Worm (Caenorhabditis elegans): Measurements from ENCODE around the gene T08E11.1.

The T08E11.1 gene

ce11 chrII:1870875-1871592 lies 34.7 kb downstream of the T08E11.1 start, which contains the start of gene math-10:
Gene math-10, plus strand, starts transcription at chrII:1871542.
- TF ChIP-seq tbx-11 (GFP tag; IDR thresholded peaks at IDR 0.05) = no peak
- TF ChIP-seq pes-1 (GFP tag; IDR thresholded peaks at IDR 0.05) = no peak
- no peak for TF ChIP-seq aly-1 (tag; optimal IDR thresholded peaks at IDR 0.05)
- no peak for TF ChIP-seq tbx-37 (GFP tag; conservative IDR thresholded peaks at IDR 0.05)
- TF ChIP-seq ama-1 (optimal IDR thresholded peaks at IDR 0.05) = no peak
- no peak for TF ChIP-seq hnd-1 (tag; optimal IDR thresholded peaks at IDR 0.05)
- no peak for TF ChIP-seq ceh-13 (GFP tag; optimal IDR thresholded peaks at IDR 0.05)
- TF ChIP-seq B0310.2 (tag; optimal IDR thresholded peaks at IDR 0.05) = no peak
- TF ChIP-seq scrt-1 (GFP tag; IDR thresholded peaks at IDR 0.05) = no peak
- TF ChIP-seq tra-4 (tag; optimal IDR thresholded peaks at IDR 0.05) = no peak

- TF ChIP-seq hmbx-1 (tag; optimal IDR thresholded peaks at IDR 0.05) = no peak
- TF ChIP-seq flt-1 (GFP tag; IDR thresholded peaks at IDR 0.05) = no peak
- no peak for TF ChIP-seq ceh-13 (GFP tag; optimal IDR thresholded peaks at IDR 0.05)
- no peak for TF ChIP-seq sea-1 (GFP tag; conservative IDR thresholded peaks at IDR 0.05)
- TF ChIP-seq ama-1 (optimal IDR thresholded peaks at IDR 0.05) = no peak
- TF ChIP-seq aly-1 (tag; optimal IDR thresholded peaks at IDR 0.05) = no peak
- no peak for TF ChIP-seq tra-4 (tag; optimal IDR thresholded peaks at IDR 0.05)
- no peak for TF ChIP-seq pes-1 (GFP tag; IDR thresholded peaks at IDR 0.05)
- no peak for TF ChIP-seq F13C5.2 (tag; optimal IDR thresholded peaks at IDR 0.05)
- no peak for TF ChIP-seq hmg-4 (GFP tag; optimal IDR thresholded peaks at IDR 0.05)
- no peak for TF ChIP-seq tbx-37 (GFP tag; conservative IDR thresholded peaks at IDR 0.05)
- TF ChIP-seq B0310.2 (tag; optimal IDR thresholded peaks at IDR 0.05) = no peak
- TF ChIP-seq hnd-1 (tag; optimal IDR thresholded peaks at IDR 0.05) = no peak
- no peak for TF ChIP-seq ceh-36 (tag; optimal IDR thresholded peaks at IDR 0.05)
Measured at ce11 chrII:1875658-1876057, 39.4 kb downstream of the T08E11.1 start, which contains the start of gene math-13. Gene math-13, plus strand, starts transcription at chrII:1875958.

ce11 chrII:1878663-1879062 lies 42.4 kb downstream of the T08E11.1 start, which contains the start of gene math-16:
Gene math-16, minus strand, starts transcription at chrII:1878763.
- no peak for TF ChIP-seq flt-1 (GFP tag; IDR thresholded peaks at IDR 0.05)
- TF ChIP-seq tbx-37 (GFP tag; conservative IDR thresholded peaks at IDR 0.05) = no peak
- no peak for TF ChIP-seq ama-1 (optimal IDR thresholded peaks at IDR 0.05)
- TF ChIP-seq hnd-1 (tag; optimal IDR thresholded peaks at IDR 0.05) = no peak
- no peak for TF ChIP-seq sea-1 (GFP tag; conservative IDR thresholded peaks at IDR 0.05)
- no peak for TF ChIP-seq scrt-1 (GFP tag; IDR thresholded peaks at IDR 0.05)
- TF ChIP-seq tbx-11 (GFP tag; IDR thresholded peaks at IDR 0.05) = no peak

- no peak for TF ChIP-seq ama-1 (optimal IDR thresholded peaks at IDR 0.05)
- TF ChIP-seq tbx-11 (GFP tag; IDR thresholded peaks at IDR 0.05) = no peak
- no peak for TF ChIP-seq hnd-1 (tag; optimal IDR thresholded peaks at IDR 0.05)
- no peak for TF ChIP-seq flt-1 (GFP tag; IDR thresholded peaks at IDR 0.05)
- TF ChIP-seq hmbx-1 (tag; optimal IDR thresholded peaks at IDR 0.05) = no peak
- no peak for TF ChIP-seq ets-7 (tag; optimal IDR thresholded peaks at IDR 0.05)
- no peak for TF ChIP-seq B0310.2 (tag; optimal IDR thresholded peaks at IDR 0.05)
- no peak for TF ChIP-seq tbx-37 (GFP tag; conservative IDR thresholded peaks at IDR 0.05)
- no peak for TF ChIP-seq tra-4 (tag; optimal IDR thresholded peaks at IDR 0.05)
- no peak for TF ChIP-seq aly-1 (tag; optimal IDR thresholded peaks at IDR 0.05)
- TF ChIP-seq ceh-36 (tag; optimal IDR thresholded peaks at IDR 0.05) = no peak
- TF ChIP-seq sea-1 (GFP tag; conservative IDR thresholded peaks at IDR 0.05) = no peak
- TF ChIP-seq ceh-13 (GFP tag; optimal IDR thresholded peaks at IDR 0.05) = no peak
- no peak for TF ChIP-seq F13C5.2 (tag; optimal IDR thresholded peaks at IDR 0.05)
- TF ChIP-seq pes-1 (GFP tag; IDR thresholded peaks at IDR 0.05) = no peak
- no peak for TF ChIP-seq scrt-1 (GFP tag; IDR thresholded peaks at IDR 0.05)
- no peak for TF ChIP-seq hmg-4 (GFP tag; optimal IDR thresholded peaks at IDR 0.05)
Measured at ce11 chrII:1882705-1883104, 46.4 kb downstream of the T08E11.1 start, which contains the start of gene math-5. Gene math-5, minus strand, starts transcription at chrII:1882805.

- TF ChIP-seq aly-1 (tag; optimal IDR thresholded peaks at IDR 0.05) = no peak
- no peak for TF ChIP-seq tbx-11 (GFP tag; IDR thresholded peaks at IDR 0.05)
- no peak for TF ChIP-seq ceh-36 (tag; optimal IDR thresholded peaks at IDR 0.05)
- TF ChIP-seq flt-1 (GFP tag; IDR thresholded peaks at IDR 0.05) = no peak
- no peak for TF ChIP-seq tra-4 (tag; optimal IDR thresholded peaks at IDR 0.05)
- no peak for TF ChIP-seq ets-7 (tag; optimal IDR thresholded peaks at IDR 0.05)
- TF ChIP-seq B0310.2 (tag; optimal IDR thresholded peaks at IDR 0.05) = no peak
- no peak for TF ChIP-seq F13C5.2 (tag; optimal IDR thresholded peaks at IDR 0.05)
- TF ChIP-seq scrt-1 (GFP tag; IDR thresholded peaks at IDR 0.05) = no peak
Measured at ce11 chrII:1884635-1885034, 48.3 kb downstream of the T08E11.1 start, which contains the start of gene math-6. Gene math-6, minus strand, starts transcription at chrII:1884735.

- TF ChIP-seq tbx-11 (GFP tag; IDR thresholded peaks at IDR 0.05) (no peak), ama-1 (optimal IDR thresholded peaks at IDR 0.05) (no peak), flt-1 (GFP tag; IDR thresholded peaks at IDR 0.05) (no peak), tbx-37 (GFP tag; conservative IDR thresholded peaks at IDR 0.05) (no peak), ceh-13 (GFP tag; optimal IDR thresholded peaks at IDR 0.05) (no peak), ets-7 (tag; optimal IDR thresholded peaks at IDR 0.05) (no peak), sea-1 (GFP tag; conservative IDR thresholded peaks at IDR 0.05) (no peak), hmbx-1 (tag; optimal IDR thresholded peaks at IDR 0.05) (no peak), tra-4 (tag; optimal IDR thresholded peaks at IDR 0.05) (no peak), hmg-4 (GFP tag; optimal IDR thresholded peaks at IDR 0.05) (no peak), hnd-1 (tag; optimal IDR thresholded peaks at IDR 0.05) (no peak), pes-1 (GFP tag; IDR thresholded peaks at IDR 0.05) (no peak), B0310.2 (tag; optimal IDR thresholded peaks at IDR 0.05) (no peak), aly-1 (tag; optimal IDR thresholded peaks at IDR 0.05) (no peak), F13C5.2 (tag; optimal IDR thresholded peaks at IDR 0.05) (no peak), ceh-36 (tag; optimal IDR thresholded peaks at IDR 0.05) (no peak), scrt-1 (GFP tag; IDR thresholded peaks at IDR 0.05) (no peak)
Measured at ce11 chrII:1886379-1886778, 50.1 kb downstream of the T08E11.1 start, which contains the start of gene math-7. Gene math-7, minus strand, starts transcription at chrII:1886479.

- TF ChIP-seq hmg-4 (GFP tag; optimal IDR thresholded peaks at IDR 0.05) = no peak
- TF ChIP-seq ceh-13 (GFP tag; optimal IDR thresholded peaks at IDR 0.05) = no peak
- TF ChIP-seq pes-1 (GFP tag; IDR thresholded peaks at IDR 0.05) = no peak
- no peak for TF ChIP-seq hnd-1 (tag; optimal IDR thresholded peaks at IDR 0.05)
- TF ChIP-seq tbx-11 (GFP tag; IDR thresholded peaks at IDR 0.05) = no peak
- TF ChIP-seq scrt-1 (GFP tag; IDR thresholded peaks at IDR 0.05) = no peak
- no peak for TF ChIP-seq tbx-37 (GFP tag; conservative IDR thresholded peaks at IDR 0.05)
- TF ChIP-seq B0310.2 (tag; optimal IDR thresholded peaks at IDR 0.05) = no peak
- no peak for TF ChIP-seq ama-1 (optimal IDR thresholded peaks at IDR 0.05)
- TF ChIP-seq flt-1 (GFP tag; IDR thresholded peaks at IDR 0.05) = no peak
- no peak for TF ChIP-seq ets-7 (tag; optimal IDR thresholded peaks at IDR 0.05)
- TF ChIP-seq tra-4 (tag; optimal IDR thresholded peaks at IDR 0.05) = no peak
- TF ChIP-seq sea-1 (GFP tag; conservative IDR thresholded peaks at IDR 0.05) = no peak
- TF ChIP-seq aly-1 (tag; optimal IDR thresholded peaks at IDR 0.05) = no peak
- no peak for TF ChIP-seq ceh-36 (tag; optimal IDR thresholded peaks at IDR 0.05)
- TF ChIP-seq hmbx-1 (tag; optimal IDR thresholded peaks at IDR 0.05) = no peak
- TF ChIP-seq F13C5.2 (tag; optimal IDR thresholded peaks at IDR 0.05) = no peak
Measured at ce11 chrII:1889071-1889470, 52.8 kb downstream of the T08E11.1 start, which contains the start of gene math-8. Gene math-8, minus strand, starts transcription at chrII:1889171.

All from whole organism, early embryonic.